Worm (Caenorhabditis elegans): Measurements from ENCODE around the gene srw-12.

The srw-12 gene

DNA sequence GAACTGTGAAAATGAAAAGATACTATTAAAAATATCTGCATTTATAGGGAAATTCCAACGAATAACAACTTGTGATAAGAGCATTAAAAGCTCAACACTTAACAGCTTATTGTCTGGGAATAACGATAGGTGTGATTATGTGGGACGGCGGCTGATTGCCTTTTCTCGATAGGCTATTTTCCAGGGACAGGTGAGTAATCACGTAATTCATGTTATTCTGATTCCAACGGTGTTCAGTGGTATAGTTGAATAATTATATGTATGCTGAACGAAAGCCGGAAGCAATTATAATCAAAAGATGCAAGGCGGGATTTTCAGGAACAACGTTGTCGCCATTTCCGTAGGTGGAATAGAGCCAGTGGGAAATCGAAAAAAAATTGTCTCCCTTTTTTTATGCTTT, 38.5 kb upstream of the srw-12 start, which contains the start of gene srw-17:
Gene srw-17, minus strand, starts transcription at position 101 of the 400 bp plus-strand sequence.
- no peak for TF ChIP-seq lir-1 (GFP tag; conservative IDR thresholded peaks at IDR 0.05)
- TF ChIP-seq die-1 (tag; optimal IDR thresholded peaks at IDR 0.05), result no peak
- no peak for TF ChIP-seq dox-1 (GFP tag; IDR thresholded peaks at IDR 0.05)
- no peak for TF ChIP-seq F49E8.2 (tag; optimal IDR thresholded peaks at IDR 0.05; ENCODE audit: insufficient read depth)
- no peak for TF ChIP-seq C06A6.2 (GFP tag; conservative IDR thresholded peaks at IDR 0.05)
- TF ChIP-seq sptf-2 (GFP tag; optimal IDR thresholded peaks at IDR 0.05), result no peak
- TF ChIP-seq mcd-1 (GFP tag; IDR thresholded peaks at IDR 0.05), result no peak
- TF ChIP-seq K11D2.4 (GFP tag; IDR thresholded peaks at IDR 0.05), result no peak
- TF ChIP-seq unc-62 (GFP tag; optimal IDR thresholded peaks at IDR 0.05), result no peak
- no peak for TF ChIP-seq F39B2.1 (GFP tag; IDR thresholded peaks at IDR 0.05)
- TF ChIP-seq rcor-1 (GFP tag; IDR thresholded peaks at IDR 0.05), result no peak

DNA sequence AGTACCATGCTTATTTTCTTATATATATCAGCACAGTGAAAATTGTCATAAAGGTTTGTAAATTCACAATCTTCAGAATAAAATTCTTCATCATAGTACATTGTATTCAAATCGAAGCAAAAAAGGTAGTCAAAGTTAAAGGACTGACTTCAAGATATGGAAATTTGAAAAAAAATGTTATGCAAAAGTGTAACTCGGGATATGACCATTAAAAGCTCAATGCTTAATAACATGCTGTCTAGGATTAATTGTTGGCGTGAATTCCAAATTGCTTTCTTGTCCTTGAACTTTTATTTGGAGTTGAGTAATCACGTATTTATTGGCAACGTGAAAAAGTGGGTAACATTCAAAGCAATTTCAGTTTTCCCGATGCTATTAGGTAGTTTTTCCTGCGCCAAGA, 36.3 kb upstream of the srw-12 start, which contains the start of gene srw-16:
Gene srw-16, minus strand, starts transcription at position 101 of the 400 bp plus-strand sequence.
- no peak for TF ChIP-seq F22D6.2 (tag; optimal IDR thresholded peaks at IDR 0.05)
- no peak for TF ChIP-seq Y53F4B.3 (GFP tag; IDR thresholded peaks at IDR 0.05)
- TF ChIP-seq snpc-1.1 (tag; optimal IDR thresholded peaks at IDR 0.05; ENCODE audit: insufficient read depth), result no peak
- no peak for TF ChIP-seq snpc-1.3 (tag; optimal IDR thresholded peaks at IDR 0.05; ENCODE audit: insufficient read depth)
- TF ChIP-seq bed-1 (GFP tag; IDR thresholded peaks at IDR 0.05), result no peak
- TF ChIP-seq lin-54 (GFP tag; optimal IDR thresholded peaks at IDR 0.05), result no peak
- no peak for TF ChIP-seq ztf-3 (GFP tag; optimal IDR thresholded peaks at IDR 0.05)
- TF ChIP-seq lin-35 (GFP tag; optimal IDR thresholded peaks at IDR 0.05), result no peak
- no peak for TF ChIP-seq ceh-91 (GFP tag; IDR thresholded peaks at IDR 0.05)
- TF ChIP-seq B0261.1 (tag; optimal IDR thresholded peaks at IDR 0.05), result no peak
- TF ChIP-seq ceh-40 (GFP tag; IDR thresholded peaks at IDR 0.05), result no peak
- no peak for TF ChIP-seq snpc-3.4 (tag; optimal IDR thresholded peaks at IDR 0.05)

DNA sequence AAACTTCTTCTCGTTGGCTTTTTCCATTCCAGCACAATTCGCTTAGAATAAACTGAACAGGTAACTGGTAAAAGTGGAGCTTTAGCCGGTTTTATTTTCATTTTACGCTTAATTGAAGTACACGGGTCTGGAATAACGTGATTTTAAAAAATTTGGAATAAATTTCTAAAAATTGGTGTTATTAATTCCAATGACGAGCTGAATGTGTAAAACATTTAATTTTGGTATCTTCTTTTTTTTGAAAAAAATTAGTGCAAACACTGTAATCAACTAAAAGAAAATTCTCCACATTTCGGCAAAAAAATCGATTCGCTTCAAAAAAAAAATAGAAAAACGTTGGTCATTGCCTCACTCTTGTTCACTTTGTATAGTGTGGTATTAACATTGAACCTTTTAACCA, 33.8 kb upstream of the srw-12 start, which contains the start of gene T10H4.4:
Gene T10H4.4, minus strand, starts transcription at position 101 of the 400 bp plus-strand sequence.
- TF ChIP-seq madf-8 (GFP tag; conservative IDR thresholded peaks at IDR 0.05) (no peak), tbx-9 (tag; optimal IDR thresholded peaks at IDR 0.05; ENCODE audit: borderline replicate concordance) (no peak), pbrm-1 (GFP tag; IDR thresholded peaks at IDR 0.05) (no peak), nhr-27 (tag; optimal IDR thresholded peaks at IDR 0.05) (no peak)

DNA sequence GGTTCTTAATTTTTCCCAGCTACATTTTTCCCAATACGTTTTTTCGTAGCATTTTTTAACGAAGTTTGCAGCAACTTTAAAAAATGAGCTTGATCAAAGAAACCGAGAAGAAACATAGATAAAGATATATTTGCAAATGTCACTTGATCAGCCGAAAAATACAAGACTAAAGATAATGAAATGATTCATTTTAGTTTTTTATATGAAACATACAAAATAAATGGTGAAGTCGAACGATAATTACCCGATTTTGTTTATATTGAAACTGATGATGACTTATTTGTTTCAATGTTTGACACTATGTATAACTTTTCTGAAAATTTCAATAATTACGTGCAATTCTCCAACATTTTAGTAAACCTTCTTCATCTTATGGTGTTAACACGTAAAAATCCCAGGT, 29.9 kb upstream of the srw-12 start, which contains the start of gene srw-22:
Gene srw-22, plus strand, starts transcription at position 301 of the 400 bp plus-strand sequence.
- TF ChIP-seq D2030.7 (GFP tag; IDR thresholded peaks at IDR 0.05) (no peak), ztf-25 (GFP tag; IDR thresholded peaks at IDR 0.05) (no peak), tlf-1 (GFP tag; optimal IDR thresholded peaks at IDR 0.05) (no peak), Y67H2A.10 (GFP tag; conservative IDR thresholded peaks at IDR 0.05) (no peak), cebp-2 (GFP tag; IDR thresholded peaks at IDR 0.05) (no peak), B0035.1 (tag; optimal IDR thresholded peaks at IDR 0.05) (no peak), F23B12.7 (tag; optimal IDR thresholded peaks at IDR 0.05; ENCODE audit: insufficient read depth) (no peak), let-607 (tag; optimal IDR thresholded peaks at IDR 0.05) (no peak), tbp1 (GFP tag; optimal IDR thresholded peaks at IDR 0.05) (no peak), him-1 (tag; optimal IDR thresholded peaks at IDR 0.05) (no peak)

Data from whole organism, young adult.